Worm (Caenorhabditis elegans): ENCODE measurements around the gene him-14.

ce11 chrII:7100838-7101237 is 31.1 kb upstream of the him-14 start, which contains the start of gene mmaa-1:
- TF ChIP-seq him-1 (tag; optimal IDR thresholded peaks at IDR 0.05) (no peak), W03F9.2 (tag; optimal IDR thresholded peaks at IDR 0.05) (no peak), dao-5 (tag; optimal IDR thresholded peaks at IDR 0.05) (no peak)
